Worm (Caenorhabditis elegans): ENCODE data around the gene mms-19.
A peak's percentile ranks its signal among the peaks of the same experiment; 100 is the strongest.

mms-19 gene

DNA sequence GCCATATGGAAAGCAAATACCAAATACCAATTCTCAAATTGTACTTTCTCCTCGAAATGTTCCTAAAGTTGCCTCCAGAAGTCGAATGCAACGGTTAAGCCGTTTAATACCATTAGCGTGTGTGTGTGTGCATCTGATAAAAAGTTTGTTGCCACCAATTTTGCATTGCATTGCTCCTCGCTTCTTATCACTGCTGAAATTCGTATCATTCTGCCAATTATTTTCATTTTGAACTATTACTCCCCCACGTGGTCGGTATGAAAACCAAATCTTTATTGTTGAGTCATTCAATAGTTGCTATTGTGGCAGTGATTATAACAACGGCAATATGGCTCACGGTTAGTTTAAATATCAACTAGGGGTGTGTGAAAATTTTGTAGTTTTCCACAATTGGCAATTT is 23.9 kb upstream of the mms-19 start, which contains the start of gene T05C3.6:
Gene T05C3.6, plus strand, starts transcription at position 241 of the 400 bp plus-strand sequence.
- TF ChIP-seq ceh-91 (GFP tag; IDR thresholded peaks at IDR 0.05) (no peak), nhr-80 (tag; optimal IDR thresholded peaks at IDR 0.05) (peak; percentile 88)

- no peak for TF ChIP-seq ztf-25 (GFP tag; IDR thresholded peaks at IDR 0.05)
- no peak for TF ChIP-seq lin-26 (GFP tag; IDR thresholded peaks at IDR 0.05)
- no peak for TF ChIP-seq dpl-1 (GFP tag; optimal IDR thresholded peaks at IDR 0.05)
- TF ChIP-seq C17E4.6 (GFP tag; IDR thresholded peaks at IDR 0.05) = no peak
- TF ChIP-seq snpc-3.4 (tag; optimal IDR thresholded peaks at IDR 0.05) = no peak
Observed at ce11 chrV:5493447-5493846, 20.7 kb upstream of the mms-19 start, which contains the start of gene T05C3.2. TSS of gene T05C3.2 (plus strand) at chrV:5493747.

- no peak for TF ChIP-seq hlh-26 (GFP tag; conservative IDR thresholded peaks at IDR 0.05)
- TF ChIP-seq snpc-3.4 (tag; optimal IDR thresholded peaks at IDR 0.05) = no peak
- TF ChIP-seq lin-26 (GFP tag; IDR thresholded peaks at IDR 0.05) = no peak
- TF ChIP-seq madf-10 (tag; optimal IDR thresholded peaks at IDR 0.05) = no peak
- TF ChIP-seq C17E4.6 (GFP tag; IDR thresholded peaks at IDR 0.05) = no peak
- no peak for TF ChIP-seq bed-2 (GFP tag; IDR thresholded peaks at IDR 0.05)
- no peak for TF ChIP-seq F57A8.1 (GFP tag; optimal IDR thresholded peaks at IDR 0.05)
- TF ChIP-seq atf-7 (tag; optimal IDR thresholded peaks at IDR 0.05) = no peak
- TF ChIP-seq ceh-100 (GFP tag; IDR thresholded peaks at IDR 0.05) = no peak
- TF ChIP-seq lin-54 (GFP tag; optimal IDR thresholded peaks at IDR 0.05) = no peak
- TF ChIP-seq let-526 (GFP tag; IDR thresholded peaks at IDR 0.05) = no peak
- TF ChIP-seq lsy-27 (tag; optimal IDR thresholded peaks at IDR 0.05; ENCODE audit: borderline replicate concordance, insufficient read depth) = no peak
- no peak for TF ChIP-seq F49E8.2 (tag; optimal IDR thresholded peaks at IDR 0.05; ENCODE audit: insufficient read depth)
- TF ChIP-seq tbp1 (GFP tag; optimal IDR thresholded peaks at IDR 0.05) = no peak
- no peak for TF ChIP-seq nhr-120 (GFP tag; IDR thresholded peaks at IDR 0.05)
- no peak for TF ChIP-seq gei-17 (GFP tag; optimal IDR thresholded peaks at IDR 0.05)
- no peak for TF ChIP-seq hmg-20 (GFP tag; IDR thresholded peaks at IDR 0.05)
- TF ChIP-seq madf-6 (GFP tag; IDR thresholded peaks at IDR 0.05) = no peak
- TF ChIP-seq attf-5 (GFP tag; optimal IDR thresholded peaks at IDR 0.05) = no peak
Observed at ce11 chrV:5499475-5499874, 14.7 kb upstream of the mms-19 start.

DNA sequence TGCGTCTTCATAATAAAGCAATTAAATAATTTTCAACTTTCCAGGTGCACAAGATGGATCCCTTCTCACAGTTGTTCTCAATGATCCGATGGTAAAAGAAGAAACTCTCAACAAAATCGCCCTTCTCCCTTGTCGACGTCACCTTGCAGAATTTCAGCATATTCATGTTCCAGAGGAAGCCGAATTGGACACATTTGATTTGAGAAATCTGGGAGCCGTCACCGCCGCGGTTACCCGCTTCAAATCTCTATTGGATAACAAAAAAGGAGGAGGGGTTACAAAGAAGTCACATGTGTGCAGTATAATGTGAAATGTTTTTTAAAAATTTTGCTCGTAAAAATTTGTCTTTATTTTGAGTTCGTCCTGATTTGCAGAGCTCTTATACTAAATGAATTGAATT is 11.4 kb upstream of the mms-19 start:
- TF ChIP-seq rpc-1 (optimal IDR thresholded peaks at IDR 0.05) (no peak), rpc-1 (tag; optimal IDR thresholded peaks at IDR 0.05) (no peak), K11D2.4 (GFP tag; IDR thresholded peaks at IDR 0.05) (no peak), egrh-3 (GFP tag; IDR thresholded peaks at IDR 0.05) (no peak), nhr-179 (tag; optimal IDR thresholded peaks at IDR 0.05) (no peak), Y79H2A.3 (GFP tag; conservative IDR thresholded peaks at IDR 0.05) (0 out of 2 replicates have a peak, but pooled peaks have one; percentile 10), C17E4.6 (GFP tag; IDR thresholded peaks at IDR 0.05) (no peak), F33H1.4 (GFP tag; IDR thresholded peaks at IDR 0.05) (0 out of 2 replicates have a peak, but pooled peaks have one; percentile 16), ama-1 (optimal IDR thresholded peaks at IDR 0.05) (peak; percentile 86), ama-1 (GFP tag; optimal IDR thresholded peaks at IDR 0.05) (no peak), madf-10 (tag; optimal IDR thresholded peaks at IDR 0.05) (no peak), snpc-1.1 (tag; optimal IDR thresholded peaks at IDR 0.05; ENCODE audit: insufficient read depth) (no peak), B0336.3 (GFP tag; IDR thresholded peaks at IDR 0.05) (peak; percentile 75), nfya-1 (tag; optimal IDR thresholded peaks at IDR 0.05; ENCODE audit: borderline replicate concordance, insufficient read depth) (no peak), tbp1 (GFP tag; optimal IDR thresholded peaks at IDR 0.05) (peak; percentile 13), let-607 (tag; optimal IDR thresholded peaks at IDR 0.05) (peak in 1 of 2 experiments; percentile 28), pbrm-1 (GFP tag; IDR thresholded peaks at IDR 0.05) (peak; percentile 23; the same call in 1 of the 2 replicates), ztf-26 (tag; optimal IDR thresholded peaks at IDR 0.05) (peak; percentile 31), mxl-1 (tag; optimal IDR thresholded peaks at IDR 0.05) (no peak), Y95B8A.8 (GFP tag; IDR thresholded peaks at IDR 0.05) (0 out of 2 replicates have a peak, but pooled peaks have one; percentile 58), sea-2 (GFP tag; IDR thresholded peaks at IDR 0.05) (no peak), snpc-4 (GFP tag; optimal IDR thresholded peaks at IDR 0.05) (no peak), snpc-4 (tag; optimal IDR thresholded peaks at IDR 0.05) (peak in 1 of 4 experiments; percentile 15), lir-1 (GFP tag; conservative IDR thresholded peaks at IDR 0.05) (no peak), atf-7 (tag; optimal IDR thresholded peaks at IDR 0.05) (no peak)

Measured in whole organism, young adult.